Fruit fly (Drosophila melanogaster) whole organism, embryonic: ENCODE data around the gene CG7016.

Source experiments
- Atf6 ChIP-seq: fragments of 200-800 bp; sonication (Bioruptor generic); IDR thresholded peaks from 2 replicates; pipeline ENCODE4 v1.3.6; 2022; ENCODE audit warnings: missing biosample characterization, missing genetic modification characterization
- CG10147 ChIP-seq: fragments of 200-800 bp; sonication (Bioruptor generic); optimal IDR thresholded peaks from 2 replicates; lab custom pipeline; 2019; ENCODE audit warnings: missing biosample characterization, mild to moderate bottlenecking, missing genetic modification characterization, moderate library complexity
- CG10979 ChIP-seq: fragments of 200-800 bp; sonication (Bioruptor generic); optimal IDR thresholded peaks from 2 replicates; lab custom pipeline; 2018; ENCODE audit warnings: missing biosample characterization, mild to moderate bottlenecking, missing genetic modification characterization, moderate library complexity
- CG12104 ChIP-seq: fragments of 200-800 bp; sonication (Bioruptor generic); optimal IDR thresholded peaks from 3 replicates; lab custom pipeline; 2016; ENCODE audit warnings: missing biosample characterization, missing genetic modification characterization
- CG12299 ChIP-seq: fragments of 200-800 bp; sonication (Bioruptor generic); optimal IDR thresholded peaks from 2 replicates; lab custom pipeline; 2018; ENCODE audit warnings: missing biosample characterization, mild to moderate bottlenecking, missing genetic modification characterization
- CG12659 ChIP-seq: fragments of 200-800 bp; sonication (Bioruptor generic); optimal IDR thresholded peaks from 3 replicates; lab custom pipeline; 2017; ENCODE audit warnings: mild to moderate bottlenecking, missing biosample characterization, missing genetic modification reagents, missing genetic modification characterization
- CG13424 ChIP-seq: fragments of 200-800 bp; sonication (Bioruptor generic); optimal IDR thresholded peaks from 2 replicates; lab custom pipeline; 2019; ENCODE audit warnings: missing biosample characterization, mild to moderate bottlenecking, missing genetic modification characterization, moderate library complexity
- CG13624 ChIP-seq: fragments of 200-800 bp; sonication (Bioruptor generic); optimal IDR thresholded peaks from 2 replicates; lab custom pipeline; 2016; ENCODE audit warnings: missing biosample characterization, missing genetic modification characterization
- CG1602 ChIP-seq: fragments of 200-800 bp; sonication (Bioruptor generic); optimal IDR thresholded peaks from 3 replicates; lab custom pipeline; 2016; ENCODE audit warnings: missing biosample characterization, missing genetic modification characterization
- CG17359 ChIP-seq: fragments of 200-800 bp; sonication (Bioruptor generic); optimal IDR thresholded peaks from 3 replicates; lab custom pipeline; 2018; ENCODE audit warnings: missing biosample characterization, mild to moderate bottlenecking, missing genetic modification characterization, moderate library complexity
- CG17568 ChIP-seq: fragments of 200-800 bp; sonication (Bioruptor generic); optimal IDR thresholded peaks from 2 replicates; lab custom pipeline; 2018; ENCODE audit warnings: missing biosample characterization, mild to moderate bottlenecking, missing genetic modification characterization, moderate library complexity
- CG17802 ChIP-seq: fragments of 200-800 bp; sonication (Bioruptor generic); optimal IDR thresholded peaks from 2 replicates; lab custom pipeline; 2018; ENCODE audit warnings: missing biosample characterization, mild to moderate bottlenecking, missing genetic modification characterization, moderate library complexity
- CG18011 ChIP-seq: fragments of 200-800 bp; sonication (Bioruptor generic); optimal IDR thresholded peaks from 2 replicates; lab custom pipeline; 2017; ENCODE audit warnings: missing biosample characterization, missing genetic modification characterization, mild to moderate bottlenecking, moderate library complexity, missing genotype
- CG18476 ChIP-seq: fragments of 200-800 bp; sonication (Bioruptor generic); optimal IDR thresholded peaks from 2 replicates; lab custom pipeline; 2016; ENCODE audit warnings: missing biosample characterization, mild to moderate bottlenecking, missing genetic modification characterization
- CG30403 ChIP-seq: fragments of 200-800 bp; sonication (Bioruptor generic); optimal IDR thresholded peaks from 3 replicates; lab custom pipeline; 2016; ENCODE audit warnings: missing biosample characterization, missing genetic modification characterization
- CG3838 ChIP-seq: fragments of 200-800 bp; sonication (Bioruptor generic); optimal IDR thresholded peaks from 3 replicates; lab custom pipeline; 2016; ENCODE audit warnings: missing biosample characterization, missing genetic modification characterization
- CG4617 ChIP-seq: fragments of 200-800 bp; sonication (Bioruptor generic); optimal IDR thresholded peaks from 3 replicates; lab custom pipeline; 2016; ENCODE audit warnings: missing biosample characterization, missing genetic modification characterization, borderline replicate concordance
- CG6254 ChIP-seq: fragments of 200-800 bp; sonication (Bioruptor generic); optimal IDR thresholded peaks from 3 replicates; lab custom pipeline; 2017; ENCODE audit warnings: mild to moderate bottlenecking, missing biosample characterization, missing genetic modification reagents, missing genetic modification characterization
- CG8290 ChIP-seq, 3 experiments: fragments of 200-800 bp; sonication (Bioruptor generic); optimal IDR thresholded peaks; 2 replicates each; lab custom pipeline; 2016 to 2019; ENCODE audit warnings: missing biosample characterization in 3 of 3, missing genetic modification characterization in 3 of 3, mild to moderate bottlenecking in 2 of 3, moderate library complexity in 1 of 3
- CG9215 ChIP-seq: fragments of 200-800 bp; sonication (Bioruptor generic); IDR thresholded peaks from 2 replicates; pipeline ENCODE4 v1.3.6; 2022; ENCODE audit warnings: missing biosample characterization, missing genetic modification characterization
- CG9817 ChIP-seq: fragments of 200-800 bp; sonication (Bioruptor generic); optimal IDR thresholded peaks from 2 replicates; lab custom pipeline; 2018; ENCODE audit warnings: missing biosample characterization, mild to moderate bottlenecking, missing genetic modification characterization, moderate library complexity
- CG9876 ChIP-seq: fragments of 200-800 bp; sonication (Bioruptor generic); optimal IDR thresholded peaks from 2 replicates; lab custom pipeline; 2016; ENCODE audit warnings: missing biosample characterization, missing genetic modification characterization
- CrebB ChIP-seq: fragments of 200-800 bp; sonication (Bioruptor generic); optimal IDR thresholded peaks from 3 replicates; lab custom pipeline; 2018; ENCODE audit warnings: missing biosample characterization, mild to moderate bottlenecking, missing genetic modification characterization
- D19B ChIP-seq: fragments of 200-800 bp; sonication (Bioruptor generic); optimal IDR thresholded peaks from 2 replicates; lab custom pipeline; 2017; ENCODE audit warnings: missing biosample characterization, mild to moderate bottlenecking, missing genetic modification characterization
- Dref ChIP-seq: fragments of 200-800 bp; sonication (Bioruptor generic); IDR thresholded peaks from 2 replicates; pipeline ENCODE4 v1.3.6; 2022; ENCODE audit warnings: missing biosample characterization, missing genetic modification characterization
- Drgx ChIP-seq: fragments of 200-800 bp; sonication (Bioruptor generic); IDR thresholded peaks from 2 replicates; pipeline ENCODE4 v1.3.6; 2022; ENCODE audit warnings: missing biosample characterization, missing genetic modification characterization
- H2.0 ChIP-seq: fragments of 200-800 bp; sonication (Bioruptor generic); IDR thresholded peaks from 2 replicates; pipeline ENCODE4 v1.3.6; 2022; ENCODE audit warnings: missing biosample characterization, missing genetic modification characterization
- Med ChIP-seq: fragments of 200-800 bp; sonication (Bioruptor generic); peaks from one replicate; lab custom pipeline; 2016; ENCODE audit warnings: missing biosample characterization, missing genetic modification characterization, mild to moderate bottlenecking, inconsistent platforms, moderate library complexity
- YL-1 ChIP-seq: fragments of 200-800 bp; sonication (Bioruptor generic); optimal IDR thresholded peaks from 3 replicates; lab custom pipeline; 2017; ENCODE audit warnings: missing biosample characterization, mild to moderate bottlenecking, missing genetic modification characterization
- bcd ChIP-seq: fragments of 200-800 bp; sonication (Bioruptor generic); optimal IDR thresholded peaks from 2 replicates; lab custom pipeline; 2017; ENCODE audit warnings: missing biosample characterization, mild to moderate bottlenecking, missing genetic modification characterization
- cato ChIP-seq: fragments of 200-800 bp; sonication (Bioruptor generic); optimal IDR thresholded peaks from 2 replicates; lab custom pipeline; 2016; ENCODE audit warnings: missing biosample characterization, missing genetic modification characterization, borderline replicate concordance
- chif ChIP-seq, 2 experiments: fragments of 200-800 bp; sonication (Bioruptor generic); optimal IDR thresholded peaks; 3 replicates each; lab custom pipeline; 2016; ENCODE audit warnings: missing biosample characterization in 2 of 2, missing genetic modification characterization in 2 of 2
- chm ChIP-seq: fragments of 200-800 bp; sonication (Bioruptor generic); IDR thresholded peaks from 2 replicates; pipeline ENCODE4 v1.3.6; 2022; ENCODE audit warnings: missing biosample characterization, missing genetic modification characterization
- ems ChIP-seq: fragments of 200-800 bp; sonication (Bioruptor generic); optimal IDR thresholded peaks from 3 replicates; lab custom pipeline; 2016; ENCODE audit warnings: missing biosample characterization, missing genetic modification characterization
- fd96Cb ChIP-seq: fragments of 200-800 bp; sonication (Bioruptor generic); optimal IDR thresholded peaks from 2 replicates; lab custom pipeline; 2018; ENCODE audit warnings: missing biosample characterization, mild to moderate bottlenecking, missing genetic modification characterization, moderate library complexity
- insv ChIP-seq, 2 experiments: fragments of 200-800 bp; sonication (Bioruptor generic); optimal IDR thresholded peaks; 3 replicates each; lab custom pipeline; 2016 to 2018; ENCODE audit warnings: missing biosample characterization in 2 of 2, missing genetic modification characterization in 2 of 2
- lilli ChIP-seq: fragments of 200-800 bp; sonication (Bioruptor generic); optimal IDR thresholded peaks from 3 replicates; lab custom pipeline; 2016; ENCODE audit warnings: missing biosample characterization, missing genetic modification characterization
- lmd ChIP-seq: fragments of 200-800 bp; sonication (Bioruptor generic); IDR thresholded peaks from 2 replicates; pipeline ENCODE4 v1.3.6; 2022; ENCODE audit warnings: missing biosample characterization, missing genetic modification characterization
- lola ChIP-seq, 3 experiments: fragments of >200 bp in 2 of 3; fragments of 200-800 bp in 1 of 3; sonication (Bioruptor generic) in 1 of 3; optimal IDR thresholded peaks; 2 replicates each; lab custom pipeline; 2017 to 2019; ENCODE audit warnings: missing biosample characterization in 3 of 3, missing genetic modification characterization in 3 of 3, mild to moderate bottlenecking in 1 of 3, moderate library complexity in 1 of 3
- oc ChIP-seq: fragments of 200-800 bp; sonication (Bioruptor generic); optimal IDR thresholded peaks from 2 replicates; lab custom pipeline; 2018; ENCODE audit warnings: missing biosample characterization, mild to moderate bottlenecking, missing genetic modification characterization, moderate library complexity
- pita ChIP-seq: fragments of 200-800 bp; sonication (Bioruptor generic); optimal IDR thresholded peaks from 2 replicates; lab custom pipeline; 2017; ENCODE audit warnings: missing biosample characterization, mild to moderate bottlenecking, missing genetic modification characterization
- pum ChIP-seq: fragments of 200-800 bp; sonication (Bioruptor generic); optimal IDR thresholded peaks from 2 replicates; lab custom pipeline; 2016; ENCODE audit warnings: missing biosample characterization, missing genetic modification characterization
- row ChIP-seq: fragments of 200-800 bp; sonication (Bioruptor generic); IDR thresholded peaks from 3 replicates; pipeline ENCODE4 v1.3.6; 2022; ENCODE audit warnings: missing biosample characterization, missing genetic modification characterization
- sc ChIP-seq, 3 experiments: fragments of >200 bp in 2 of 3; fragments of 200-800 bp in 1 of 3; sonication (Bioruptor generic) in 1 of 3; optimal IDR thresholded peaks; 2 replicates in 2 of 3; 3 replicates in 1 of 3; lab custom pipeline; 2017; ENCODE audit warnings: mild to moderate bottlenecking in 1 of 3, missing biosample characterization in 1 of 3, missing genetic modification characterization in 1 of 3, missing genetic modification reagents in 1 of 3
- scrt ChIP-seq: fragments of 200-800 bp; sonication (Bioruptor generic); optimal IDR thresholded peaks from 2 replicates; lab custom pipeline; 2018; ENCODE audit warnings: missing biosample characterization, mild to moderate bottlenecking, missing genetic modification characterization, moderate library complexity
- sens-2 ChIP-seq: fragments of 200-800 bp; sonication (Bioruptor generic); IDR thresholded peaks from 2 replicates; pipeline ENCODE4 v1.3.6; 2022; ENCODE audit warnings: missing biosample characterization, missing genetic modification characterization
- shn ChIP-seq: fragments of 200-800 bp; sonication (Bioruptor generic); optimal IDR thresholded peaks from 3 replicates; lab custom pipeline; 2016; ENCODE audit warnings: missing biosample characterization, missing genetic modification characterization
- trem ChIP-seq: fragments of 200-800 bp; optimal IDR thresholded peaks from 3 replicates; lab custom pipeline; 2019; ENCODE audit warnings: missing biosample characterization, mild to moderate bottlenecking, missing genetic modification characterization, moderate library complexity
- zfh1 ChIP-seq: fragments of 200-800 bp; sonication (Bioruptor generic); IDR thresholded peaks from 3 replicates; pipeline ENCODE4 v1.3.6; 2022; ENCODE audit warnings: missing biosample characterization, missing genetic modification characterization

Gene CG7016

dm6 chr3R:24829887-24830351 is 32.8 kb upstream of the CG7016 start, which contains the start of the genes Kaz and CG43273 (continued):
- TF ChIP-seq insv (GFP tag; optimal IDR thresholded peaks at IDR 0.05; lab: Kevin White, UChicago) (peak in 1 of 2 experiments; percentile 14), D19B (GFP tag; lab: Kevin White, UChicago) (no peak), CG17568 (GFP tag; lab: Kevin White, UChicago) (no peak), chm (GFP tag; lab: Robert Waterston, UW) (peak; percentile 19; the same call in 1 of the 2 replicates), CG9817 (tag; lab: Kevin White, UChicago) (peak; percentile 73), CG6254 (GFP tag; lab: Kevin White, UChicago) (peak; percentile 7), CG12299 (tag; lab: Kevin White, UChicago) (peak; percentile 38), CG18011 (GFP tag; lab: Kevin White, UChicago) (peak; percentile 57), bcd (GFP tag; lab: Kevin White, UChicago) (peak; percentile 67), Atf6 (GFP tag; lab: Robert Waterston, UW) (no peak), sens-2 (GFP tag; lab: Robert Waterston, UW) (no peak), chif (GFP tag; optimal IDR thresholded peaks at IDR 0.05; lab: Kevin White, UChicago) (peak in 1 of 2 experiments; percentile 11), CG18476 (GFP tag; lab: Kevin White, UChicago) (peak; percentile 31), lola (GFP tag; optimal IDR thresholded peaks at IDR 0.05; lab: Kevin White, UChicago) (peak in 1 of 3 experiments; percentile 65), CG3838 (peak; percentile 8), CG13624 (GFP tag; lab: Kevin White, UChicago) (peak; percentile 13), CG9876 (no peak), CG1602 (GFP tag; lab: Kevin White, UChicago) (peak; percentile 48), pita (no peak), sc (optimal IDR thresholded peaks at IDR 0.05; lab: Kevin White, UChicago) (no peak), sc (GFP tag; optimal IDR thresholded peaks at IDR 0.05; lab: Kevin White, UChicago) (no peak), CG30403 (GFP tag; lab: Kevin White, UChicago) (peak; percentile 77), CG13424 (tag; lab: Kevin White, UChicago) (peak; percentile 77), fd96Cb (tag; lab: Kevin White, UChicago) (peak; percentile 34), trem (tag; lab: Kevin White, UChicago) (peak; percentile 86), lilli (GFP tag; lab: Kevin White, UChicago) (peak; percentile 73), oc (tag; lab: Kevin White, UChicago) (peak; percentile 76), Med (GFP tag; lab: Kevin White, UChicago) (peak; percentile 81), Dref (GFP tag; lab: Robert Waterston, UW) (no peak), ems (peak; percentile 6), CrebB (no peak), YL-1 (peak; percentile 69), lmd (peak; percentile 34; the same call in 1 of the 2 replicates), CG12104 (GFP tag; lab: Kevin White, UChicago) (peak; percentile 0), row (GFP tag; lab: Robert Waterston, UW) (peak; percentile 94), CG10979 (tag; lab: Kevin White, UChicago) (peak; percentile 56), scrt (GFP tag; lab: Kevin White, UChicago) (peak; percentile 42), H2.0 (GFP tag; lab: Robert Waterston, UW) (no peak; the same call in 1 of the 2 replicates), zfh1 (peak; percentile 34; the same call in 1 of the 3 replicates), CG9215 (GFP tag; lab: Robert Waterston, UW) (peak; percentile 50), CG10147 (GFP tag; lab: Kevin White, UChicago) (no peak), shn (no peak), pum (GFP tag; lab: Kevin White, UChicago) (peak; percentile 0), CG17359 (tag; lab: Kevin White, UChicago) (peak; percentile 46), cato (peak; percentile 15), CG4617 (peak; percentile 57), CG8290 (GFP tag; optimal IDR thresholded peaks at IDR 0.05; lab: Kevin White, UChicago) (peak; percentile 12), CG8290 (tag; optimal IDR thresholded peaks at IDR 0.05; lab: Kevin White, UChicago) (no peak), CG12659 (peak; percentile 68), Drgx (GFP tag; lab: Robert Waterston, UW) (no peak), CG17802 (tag; lab: Kevin White, UChicago) (no peak)
